Worm (Caenorhabditis elegans) whole organism, young adult: ENCODE measurements around the gene K05F6.4.

Experiments
- C06A6.2 ChIP-seq: fragments of 200-800 bp; sonication (Bioruptor generic); conservative IDR thresholded peaks from 2 replicates; pipeline ENCODE4 v1.3.6; 2022; ENCODE audit warnings: missing genetic modification characterization, missing compliant biosample characterization
- C17E4.6 ChIP-seq: fragments of 200-800 bp; sonication (Bioruptor generic); IDR thresholded peaks from 2 replicates; pipeline ENCODE4 v1.3.6; 2022; ENCODE audit warnings: missing genetic modification reagents, missing genetic modification characterization, missing compliant biosample characterization
- F23B12.7 ChIP-seq: sonication (generic microtip); optimal IDR thresholded peaks from 2 replicates; lab custom pipeline; 2017; ENCODE audit warnings: missing genetic modification characterization, mild to moderate bottlenecking, missing compliant biosample characterization, antibody characterized with exemption, moderate library complexity; ENCODE audit not compliant: insufficient read depth
- F52B5.7 ChIP-seq: sonication (generic microtip); optimal IDR thresholded peaks from 2 replicates; lab custom pipeline; 2016; ENCODE audit warnings: mild to moderate bottlenecking, missing genetic modification characterization, missing compliant biosample characterization
- F55B11.4 ChIP-seq: sonication (generic microtip); optimal IDR thresholded peaks from 2 replicates; lab custom pipeline; 2016; ENCODE audit warnings: missing compliant biosample characterization, missing genetic modification characterization, borderline replicate concordance; ENCODE audit not compliant: insufficient read depth
- T26A5.8 ChIP-seq: sonication (generic microtip); optimal IDR thresholded peaks from 2 replicates; lab custom pipeline; 2016; ENCODE audit warnings: missing genetic modification characterization, missing compliant biosample characterization
- Y53G8AR.9 ChIP-seq: fragments of 200-800 bp; sonication (Bioruptor generic); conservative IDR thresholded peaks from 2 replicates; pipeline ENCODE4 v1.3.6; 2022; ENCODE audit warnings: missing genetic modification reagents, missing genetic modification characterization, missing compliant biosample characterization
- athp-1 ChIP-seq: sonication (generic microtip); optimal IDR thresholded peaks from 2 replicates; lab custom pipeline; 2017; ENCODE audit warnings: mild to moderate bottlenecking, missing genetic modification characterization, missing compliant biosample characterization
- ceh-100 ChIP-seq: fragments of 200-800 bp; sonication (Bioruptor generic); IDR thresholded peaks from 2 replicates; pipeline ENCODE4 v1.3.6; 2022; ENCODE audit warnings: missing genetic modification reagents, missing genetic modification characterization, missing compliant biosample characterization
- ceh-58 ChIP-seq: fragments of 200-800 bp; sonication (Bioruptor generic); IDR thresholded peaks from 2 replicates; pipeline ENCODE4 v1.3.6; 2022; ENCODE audit warnings: missing genetic modification characterization, missing compliant biosample characterization
- ceh-91 ChIP-seq: fragments of 200-800 bp; sonication (Bioruptor generic); IDR thresholded peaks from 2 replicates; pipeline ENCODE4 v1.3.6; 2022; ENCODE audit warnings: missing genetic modification reagents, missing genetic modification characterization, missing compliant biosample characterization
- dpl-1 ChIP-seq: fragments of 150-350 bp; optimal IDR thresholded peaks from 2 replicates; lab custom pipeline; 2014; ENCODE audit warnings: missing biosample characterization, missing genetic modification reagents, missing genetic modification characterization
- efl-1 ChIP-seq: fragments of 150-350 bp; optimal IDR thresholded peaks from 2 replicates; lab custom pipeline; 2014; ENCODE audit warnings: missing biosample characterization, missing genetic modification reagents, missing genetic modification characterization
- egl-18 ChIP-seq: fragments of 200-800 bp; sonication (Bioruptor generic); IDR thresholded peaks from 2 replicates; pipeline ENCODE4 v1.3.6; 2022; ENCODE audit warnings: missing genetic modification reagents, missing genetic modification characterization, missing compliant biosample characterization
- ets-4 ChIP-seq: fragments of 200-800 bp; sonication (Bioruptor generic); optimal IDR thresholded peaks from 2 replicates; lab custom pipeline; 2018; ENCODE audit warnings: mild to moderate bottlenecking, missing genetic modification characterization, missing compliant biosample characterization
- hlh-12 ChIP-seq: sonication (generic microtip); optimal IDR thresholded peaks from 2 replicates; lab custom pipeline; 2016; ENCODE audit warnings: missing genetic modification characterization, missing compliant biosample characterization
- hmg-1.2 ChIP-seq: fragments of 200-800 bp; sonication (Bioruptor generic); IDR thresholded peaks from 2 replicates; pipeline ENCODE4 v1.3.6; 2022; ENCODE audit warnings: missing genetic modification reagents, missing genetic modification characterization, missing compliant biosample characterization
- hsf-1 ChIP-seq: fragments of 200-800 bp; sonication (Bioruptor generic); IDR thresholded peaks from 2 replicates; pipeline ENCODE4 v1.3.6; 2022; ENCODE audit warnings: missing genetic modification reagents, missing genetic modification characterization, missing compliant biosample characterization
- let-607 ChIP-seq, 2 experiments: fragments of 200-800 bp in 1 of 2; sonication (Bioruptor generic) in 1 of 2; sonication (generic microtip) in 1 of 2; optimal IDR thresholded peaks; 2 replicates each; lab custom pipeline; 2016 to 2018; ENCODE audit warnings: mild to moderate bottlenecking in 2 of 2, missing compliant biosample characterization in 2 of 2, missing genetic modification characterization in 2 of 2, moderate library complexity in 2 of 2, missing genotype in 1 of 2
- lin-35 ChIP-seq, 3 experiments: fragments of 150-350 bp in 2 of 3; sonication (generic microtip) in 1 of 3; optimal IDR thresholded peaks; 2 replicates each; lab custom pipeline; 2014 to 2018; ENCODE audit warnings: missing biosample characterization in 3 of 3, missing genetic modification characterization in 3 of 3, missing genetic modification reagents in 3 of 3
- mcd-1 ChIP-seq: fragments of 200-800 bp; sonication (Bioruptor generic); IDR thresholded peaks from 2 replicates; pipeline ENCODE4 v1.3.6; 2022; ENCODE audit warnings: missing genetic modification reagents, missing genetic modification characterization, missing compliant biosample characterization
- mes-4 ChIP-seq: sonication (generic microtip); optimal IDR thresholded peaks from 2 replicates; lab custom pipeline; 2016; ENCODE audit warnings: missing genotype, missing genetic modification characterization, missing compliant biosample characterization
- nfya-2 ChIP-seq: fragments of 200-800 bp; sonication (Bioruptor generic); IDR thresholded peaks from 2 replicates; pipeline ENCODE4 v1.3.6; 2022; ENCODE audit warnings: missing genetic modification reagents, missing genetic modification characterization, missing compliant biosample characterization
- nhr-179 ChIP-seq: sonication (generic microtip); optimal IDR thresholded peaks from 2 replicates; lab custom pipeline; 2016; ENCODE audit warnings: mild to moderate bottlenecking, missing genetic modification characterization, missing compliant biosample characterization
- pbrm-1 ChIP-seq: fragments of 200-800 bp; sonication (Bioruptor generic); IDR thresholded peaks from 2 replicates; pipeline ENCODE4 v1.3.6; 2022; ENCODE audit warnings: missing genetic modification reagents, missing genetic modification characterization, missing compliant biosample characterization
- pha-4 ChIP-seq: fragments of 150-350 bp; sonication (generic microtip); optimal IDR thresholded peaks from 2 replicates; lab custom pipeline; 2014; ENCODE audit warnings: missing biosample characterization, missing genetic modification reagents, missing genetic modification characterization
- repo-1 ChIP-seq: sonication (generic microtip); optimal IDR thresholded peaks from 2 replicates; lab custom pipeline; 2017; ENCODE audit warnings: mild to moderate bottlenecking, missing genetic modification characterization, missing compliant biosample characterization
- snpc-1.1 ChIP-seq: sonication (generic microtip); optimal IDR thresholded peaks from 2 replicates; lab custom pipeline; 2017; ENCODE audit warnings: missing genetic modification characterization, mild to moderate bottlenecking, missing compliant biosample characterization, antibody characterized with exemption, moderate library complexity, missing genotype, missing genetic modification reagents; ENCODE audit not compliant: insufficient read depth
- tbx-9 ChIP-seq: sonication (generic microtip); optimal IDR thresholded peaks from 2 replicates; lab custom pipeline; 2016; ENCODE audit warnings: borderline replicate concordance, missing genetic modification characterization, inconsistent platforms, missing compliant biosample characterization
- xnd-1 ChIP-seq: sonication (generic microtip); optimal IDR thresholded peaks from 2 replicates; lab custom pipeline; 2016; ENCODE audit warnings: missing genotype, missing genetic modification reagents, missing genetic modification characterization, missing compliant biosample characterization
- ztf-25 ChIP-seq: fragments of 200-800 bp; sonication (Bioruptor generic); IDR thresholded peaks from 2 replicates; pipeline ENCODE4 v1.3.6; 2022; ENCODE audit warnings: missing genetic modification reagents, missing genetic modification characterization, missing compliant biosample characterization
- ztf-26 ChIP-seq: sonication (generic microtip); optimal IDR thresholded peaks from 2 replicates; lab custom pipeline; 2017; ENCODE audit warnings: missing genetic modification characterization, missing compliant biosample characterization
- ztf-3 ChIP-seq: fragments of 200-800 bp; sonication (Bioruptor generic); optimal IDR thresholded peaks from 2 replicates; lab custom pipeline; 2018; ENCODE audit warnings: mild to moderate bottlenecking, missing genetic modification characterization, missing compliant biosample characterization
- ztf-6 ChIP-seq: fragments of 200-800 bp; sonication (Bioruptor generic); IDR thresholded peaks from 2 replicates; pipeline ENCODE4 v1.3.6; 2022; ENCODE audit warnings: missing genetic modification reagents, missing genetic modification characterization, missing compliant biosample characterization

K05F6.4 gene

DNA sequence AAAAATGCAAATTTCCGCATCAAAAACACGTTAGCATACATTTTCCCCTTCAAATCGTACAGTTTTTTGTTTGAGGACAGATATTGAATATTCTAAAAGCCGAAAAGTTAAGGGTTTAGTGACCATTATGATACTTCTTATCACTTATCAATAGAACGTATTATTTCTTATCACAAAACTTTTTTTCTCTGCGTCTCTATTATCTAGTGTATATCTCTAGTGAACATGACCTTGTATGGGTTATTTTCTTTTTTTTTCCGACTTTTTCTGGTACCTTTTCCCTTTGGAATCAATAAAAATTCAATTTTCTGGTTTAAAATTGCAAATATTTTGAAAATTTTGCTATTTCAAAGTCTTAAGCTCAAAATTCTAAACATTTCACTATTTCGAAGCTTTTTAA is 39.6 kb upstream of the K05F6.4 start:
- TF ChIP-seq hlh-12 (tag; lab: Kevin White, UChicago), result no peak
- TF ChIP-seq ztf-26, result no peak
- no peak for TF ChIP-seq ceh-100 (GFP tag; lab: Robert Waterston, UW)
- TF ChIP-seq repo-1 (tag; lab: Kevin White, UChicago), result no peak
- no peak for TF ChIP-seq mes-4 (tag; lab: Kevin White, UChicago)
- TF ChIP-seq ceh-91 (GFP tag; lab: Robert Waterston, UW), result no peak
- no peak for TF ChIP-seq mcd-1
- no peak for TF ChIP-seq xnd-1 (tag; lab: Kevin White, UChicago)
- no peak for TF ChIP-seq snpc-1.1 (tag; lab: Kevin White, UChicago)
- no peak; the same call in 1 of the 2 replicates for TF ChIP-seq hmg-1.2 (GFP tag; lab: Robert Waterston, UW)
- no peak for TF ChIP-seq F23B12.7 (tag; lab: Kevin White, UChicago)
- no peak for TF ChIP-seq ztf-3 (GFP tag; lab: Kevin White, UChicago)
- no peak for TF ChIP-seq dpl-1 (GFP tag; lab: Kevin White, UChicago)
- no peak for TF ChIP-seq egl-18 (GFP tag; lab: Robert Waterston, UW)
- no peak for TF ChIP-seq ets-4
- no peak for TF ChIP-seq lin-35 (GFP tag; optimal IDR thresholded peaks at IDR 0.05; lab: Kevin White, UChicago)
- TF ChIP-seq F55B11.4, result no peak

DNA sequence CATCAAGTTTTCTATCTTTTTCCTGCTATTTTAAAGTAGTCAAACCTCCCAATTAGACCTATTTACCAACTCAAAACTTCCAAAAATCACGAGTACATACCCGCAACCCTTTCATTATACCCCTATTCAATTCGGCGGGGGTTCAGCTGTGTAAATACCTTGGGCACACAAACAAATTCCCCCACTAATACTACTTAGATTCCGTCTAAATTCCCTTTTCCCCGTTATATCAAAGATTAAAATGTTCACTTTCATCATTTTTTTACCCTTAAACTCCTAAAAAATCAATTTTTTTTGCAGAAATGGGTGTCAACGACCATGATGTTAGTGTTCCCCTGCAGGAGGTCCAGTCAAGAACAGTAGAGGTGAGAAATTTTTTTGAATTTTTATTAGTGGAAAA is 39.0 kb upstream of the K05F6.4 start, which contains the start of gene fdgt-1:
fdgt-1 (plus strand) TSS at position 301 of the 400 bp plus-strand sequence.
- no peak for TF ChIP-seq pbrm-1 (GFP tag; lab: Robert Waterston, UW)
- TF ChIP-seq, all 124 proteins: peak for 0

DNA sequence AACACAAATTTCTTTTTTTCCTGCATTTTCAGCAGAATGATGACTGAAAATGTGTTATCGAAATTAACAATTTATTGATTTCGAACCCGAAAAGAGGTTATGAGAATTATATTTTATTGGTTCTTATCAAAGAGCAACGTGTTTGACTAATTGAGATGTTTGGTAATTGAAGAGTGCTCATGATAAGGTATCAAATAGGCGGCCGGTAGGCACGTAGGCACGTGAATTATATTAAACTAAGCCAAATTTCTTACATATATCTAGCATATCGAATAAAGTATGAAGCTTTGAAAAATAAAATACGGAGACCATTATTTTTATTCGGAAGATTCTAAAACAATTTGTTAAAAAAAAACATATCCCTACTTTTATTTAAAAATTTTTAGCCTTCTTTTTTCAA is 25.9 kb upstream of the K05F6.4 start, which contains the start of gene math-45:
math-45 (minus strand) TSS at position 101 of the 400 bp plus-strand sequence.
- TF ChIP-seq F55B11.4 (no peak), hsf-1 (no peak), pha-4 (tag; lab: Kevin White, UChicago) (no peak), C06A6.2 (GFP tag; lab: Robert Waterston, UW) (no peak), C17E4.6 (GFP tag; lab: Robert Waterston, UW) (no peak), tbx-9 (tag; lab: Kevin White, UChicago) (no peak), nhr-179 (no peak), ztf-26 (no peak), ztf-3 (GFP tag; lab: Kevin White, UChicago) (no peak), athp-1 (tag; lab: Kevin White, UChicago) (no peak), let-607 (tag; optimal IDR thresholded peaks at IDR 0.05; lab: Kevin White, UChicago) (no peak)

DNA sequence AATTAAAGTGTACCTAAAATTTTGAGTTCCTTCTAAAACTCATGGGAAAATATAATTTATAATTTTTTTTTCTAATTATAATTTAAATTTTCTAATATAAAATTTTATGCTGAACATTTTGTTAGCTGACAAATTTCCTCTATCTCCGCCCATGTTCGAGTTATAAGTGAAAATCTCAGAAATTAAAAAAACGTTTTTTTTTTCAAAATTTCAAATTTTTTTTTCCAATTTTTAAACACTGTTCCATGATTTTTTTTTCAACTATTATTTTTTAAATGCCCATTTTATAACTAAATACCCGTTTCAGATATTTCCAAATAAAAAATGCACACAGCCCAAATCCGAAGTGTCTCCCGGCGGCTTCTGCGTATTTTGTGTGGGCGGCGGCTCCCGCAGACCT is 24.4 kb upstream of the K05F6.4 start, which contains the start of gene Y51H7BR.8:
Y51H7BR.8 (plus strand) TSS at position 301 of the 400 bp plus-strand sequence.
- TF ChIP-seq nfya-2 (GFP tag; lab: Robert Waterston, UW) (no peak), ceh-58 (no peak), F52B5.7 (tag; lab: Kevin White, UChicago) (no peak), C17E4.6 (GFP tag; lab: Robert Waterston, UW) (no peak), pha-4 (tag; lab: Kevin White, UChicago) (no peak), efl-1 (no peak), lin-35 (GFP tag; optimal IDR thresholded peaks at IDR 0.05; lab: Kevin White, UChicago) (no peak), ztf-25 (no peak), ztf-6 (GFP tag; lab: Robert Waterston, UW) (no peak), T26A5.8 (tag; lab: Kevin White, UChicago) (no peak), Y53G8AR.9 (GFP tag; lab: Robert Waterston, UW) (no peak)
- TF ChIP-seq, all 124 proteins: peak for 0
